Worm (Caenorhabditis elegans) whole organism, L4/young adult: ENCODE data around the gene slo-1.

Experiments
- W03F9.2 ChIP-seq: fragments of 150-350 bp; optimal IDR thresholded peaks from 2 replicates; lab custom pipeline; 2014; ENCODE audit warnings: missing biosample characterization, missing genetic modification characterization
- dao-5 ChIP-seq: sonication (generic microtip); optimal IDR thresholded peaks from 2 replicates; lab custom pipeline; 2016; ENCODE audit warnings: missing genotype, missing genetic modification characterization, moderate library complexity, missing compliant biosample characterization
- him-1 ChIP-seq: sonication (generic microtip); optimal IDR thresholded peaks from 2 replicates; lab custom pipeline; 2016; ENCODE audit warnings: missing genotype, missing genetic modification reagents, missing genetic modification characterization, missing compliant biosample characterization

DNA sequence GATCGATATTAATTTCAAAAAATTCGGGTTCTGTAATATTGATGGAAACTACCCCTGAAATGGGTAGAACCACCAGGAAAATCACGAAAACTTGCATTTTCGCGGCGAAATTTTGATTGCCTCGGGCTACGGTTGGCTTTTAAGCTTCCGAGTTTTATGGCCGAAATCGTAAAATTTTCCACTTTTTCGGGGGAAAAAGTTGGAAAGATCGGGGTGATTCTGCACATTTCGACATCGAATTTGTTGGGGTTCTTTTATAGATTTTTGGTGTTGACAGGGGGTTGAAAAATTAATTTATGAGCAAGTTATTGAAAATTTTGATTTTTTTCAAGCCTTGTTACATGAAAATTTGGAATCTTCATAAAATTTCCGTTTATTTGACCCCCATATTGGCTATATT lies 61.7 kb downstream of the slo-1 start, which contains the start of gene Y51A2D.8:
- no peak for TF ChIP-seq dao-5 (tag; lab: Kevin White, UChicago)
- no peak for TF ChIP-seq W03F9.2 (tag; lab: Kevin White, UChicago)
- TF ChIP-seq him-1: no peak
